Worm (Caenorhabditis elegans) whole organism, L2 larva: ENCODE results near the gene T04C12.7.
A peak's percentile ranks its signal among the peaks of the same experiment; 100 is the strongest.

Source experiments
- F13H6.1 ChIP-seq: sonication (generic microtip); optimal IDR thresholded peaks from 2 replicates; lab custom pipeline; 2016; ENCODE audit warnings: missing genetic modification characterization, missing compliant biosample characterization
- ama-1 ChIP-seq: fragments of 150-350 bp; optimal IDR thresholded peaks from 2 replicates; lab custom pipeline; 2018; ENCODE audit warnings: inconsistent platforms
- fos-1 ChIP-seq: fragments of 150-350 bp; optimal IDR thresholded peaks from 2 replicates; lab custom pipeline; 2014; ENCODE audit warnings: missing biosample characterization, missing genetic modification characterization
- lsy-2 ChIP-seq, 2 experiments: fragments of 150-350 bp in 1 of 2; sonication (generic microtip) in 1 of 2; optimal IDR thresholded peaks; 2 replicates each; lab custom pipeline; 2014 to 2017; ENCODE audit warnings: missing biosample characterization in 2 of 2, missing genetic modification characterization in 2 of 2
- nhr-237 ChIP-seq: fragments of 150-350 bp; optimal IDR thresholded peaks from 2 replicates; lab custom pipeline; 2014; ENCODE audit warnings: missing biosample characterization, missing genetic modification characterization
- peb-1 ChIP-seq: fragments of 150-350 bp; optimal IDR thresholded peaks from 2 replicates; lab custom pipeline; 2014; ENCODE audit warnings: missing biosample characterization, missing genetic modification characterization
- snpc-4 ChIP-seq: fragments of 150-350 bp; optimal IDR thresholded peaks from 2 replicates; lab custom pipeline; 2014; ENCODE audit warnings: missing biosample characterization, missing genetic modification characterization
- unc-39 ChIP-seq: fragments of 150-350 bp; optimal IDR thresholded peaks from 2 replicates; lab custom pipeline; 2014; ENCODE audit warnings: missing biosample characterization, missing genetic modification characterization
- ztf-11 ChIP-seq: sonication (generic microtip); optimal IDR thresholded peaks from 2 replicates; lab custom pipeline; 2017; ENCODE audit warnings: missing biosample characterization, missing genetic modification characterization

ce11 chrV:11087119-11087518 lies 33.2 kb downstream of the T04C12.7 start:
- TF ChIP-seq nhr-237 (tag; lab: Kevin White, UChicago): no peak
- TF ChIP-seq F13H6.1 (tag; lab: Kevin White, UChicago): no peak
- TF ChIP-seq snpc-4: no peak
- no peak for TF ChIP-seq lsy-2 (tag; optimal IDR thresholded peaks at IDR 0.05; lab: Kevin White, UChicago)
- no peak for TF ChIP-seq ztf-11
- no peak for TF ChIP-seq ama-1
- no peak for TF ChIP-seq unc-39 (tag; lab: Kevin White, UChicago)
- peak; percentile 4 for TF ChIP-seq fos-1 (tag; lab: Kevin White, UChicago)
- TF ChIP-seq peb-1 (tag; lab: Kevin White, UChicago): no peak
